Worm (Caenorhabditis elegans) whole organism, L3 larva: ENCODE results near the gene ttr-2.

Source experiments
- R02D3.7 ChIP-seq: fragments of 150-350 bp; optimal IDR thresholded peaks from 2 replicates; lab custom pipeline; 2014; ENCODE audit warnings: missing biosample characterization, missing genetic modification characterization
- ama-1 ChIP-seq: fragments of 150-350 bp; optimal IDR thresholded peaks from 2 replicates; lab custom pipeline; 2018
- ceh-16 ChIP-seq: sonication (generic microtip); optimal IDR thresholded peaks from 2 replicates; lab custom pipeline; 2017; ENCODE audit warnings: missing biosample characterization, missing genetic modification characterization
- egl-27 ChIP-seq: sonication (generic microtip); optimal IDR thresholded peaks from 4 replicates; lab custom pipeline; 2017; ENCODE audit warnings: missing biosample characterization, missing genetic modification reagents, missing genetic modification characterization
- elt-1 ChIP-seq: fragments of 150-350 bp; optimal IDR thresholded peaks from 2 replicates; lab custom pipeline; 2014; ENCODE audit warnings: missing biosample characterization, missing genetic modification characterization
- fkh-10 ChIP-seq: sonication (generic microtip); optimal IDR thresholded peaks from 2 replicates; lab custom pipeline; 2017; ENCODE audit warnings: missing biosample characterization, missing genetic modification reagents, missing genetic modification characterization
- jun-1 ChIP-seq: fragments of 150-350 bp; optimal IDR thresholded peaks from 2 replicates; lab custom pipeline; 2014; ENCODE audit warnings: missing biosample characterization, missing genetic modification reagents, missing genetic modification characterization
- mdl-1 ChIP-seq: fragments of 150-350 bp; optimal IDR thresholded peaks from 2 replicates; lab custom pipeline; 2014; ENCODE audit warnings: missing biosample characterization, missing genetic modification characterization
- nhr-237 ChIP-seq: fragments of 150-350 bp; optimal IDR thresholded peaks from 2 replicates; lab custom pipeline; 2014; ENCODE audit warnings: missing biosample characterization, missing genetic modification characterization
- nhr-25 ChIP-seq: sonication (generic microtip); optimal IDR thresholded peaks from 2 replicates; lab custom pipeline; 2017; ENCODE audit warnings: missing biosample characterization, missing genetic modification characterization
- nhr-28 ChIP-seq: fragments of 150-350 bp; optimal IDR thresholded peaks from 2 replicates; lab custom pipeline; 2014; ENCODE audit warnings: missing biosample characterization, missing genetic modification characterization
- nhr-77 ChIP-seq: fragments of 150-350 bp; optimal IDR thresholded peaks from 2 replicates; lab custom pipeline; 2014; ENCODE audit warnings: missing biosample characterization, missing genetic modification characterization
- pqm-1 ChIP-seq: fragments of 150-350 bp; optimal IDR thresholded peaks from 2 replicates; lab custom pipeline; 2017; ENCODE audit warnings: missing biosample characterization, missing genetic modification characterization, inconsistent platforms

DNA sequence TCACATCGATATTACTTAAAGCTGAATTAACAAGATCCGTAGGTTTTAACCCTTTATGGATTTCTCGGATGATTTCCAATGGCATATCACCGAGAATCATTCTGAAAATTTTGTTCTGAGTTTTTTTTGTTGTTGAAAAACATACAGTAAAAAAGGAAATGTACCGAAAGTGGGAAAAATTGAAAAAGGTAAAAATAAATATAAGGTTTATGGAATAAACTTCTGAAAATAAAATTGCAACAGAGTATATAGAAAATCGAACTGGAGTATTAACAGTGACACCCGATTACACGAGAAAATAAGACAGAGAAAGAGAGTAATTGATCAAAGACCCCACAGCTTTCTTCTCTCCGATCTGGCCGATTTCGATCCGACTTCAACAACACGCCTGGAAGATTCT, 24.3 kb downstream of the ttr-2 start, which contains the start of gene K03H1.11:
- TF ChIP-seq R02D3.7 (tag; lab: Kevin White, UChicago) (no peak), fkh-10 (GFP tag; lab: Kevin White, UChicago) (no peak), mdl-1 (no peak), ama-1 (lab: Kevin White, UChicago) (no peak), egl-27 (no peak), jun-1 (tag; lab: Kevin White, UChicago) (no peak), ceh-16 (tag; lab: Kevin White, UChicago) (no peak), nhr-77 (tag; lab: Kevin White, UChicago) (no peak), nhr-237 (tag; lab: Kevin White, UChicago) (no peak), nhr-25 (tag; lab: Kevin White, UChicago) (no peak), nhr-28 (tag; lab: Kevin White, UChicago) (no peak), elt-1 (tag; lab: Kevin White, UChicago) (no peak), pqm-1 (tag; lab: Kevin White, UChicago) (no peak)
